Worm (Caenorhabditis elegans): ENCODE data around the gene F11A5.16.

Gene F11A5.16

DNA sequence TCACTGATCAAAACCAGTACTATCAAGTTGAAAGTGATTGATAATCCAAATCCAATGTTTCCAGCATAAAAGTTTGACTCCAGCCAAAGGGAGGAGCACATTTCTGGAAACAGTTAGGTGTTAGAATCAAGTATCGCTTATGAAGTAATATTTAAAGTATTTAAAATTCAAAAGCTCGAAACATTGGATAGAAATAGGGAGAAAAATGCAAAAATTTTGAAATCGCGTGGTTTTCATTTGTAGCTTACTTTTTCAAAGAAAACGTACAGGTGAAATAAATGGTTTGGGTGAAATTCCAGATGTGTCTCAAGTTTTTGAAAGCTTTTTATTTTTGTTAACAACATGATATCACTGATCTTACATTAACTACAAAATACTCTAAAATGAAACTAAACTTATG lies 41.7 kb upstream of the F11A5.16 start, which contains the start of gene str-111:
str-111 (minus strand) TSS at position 101 of the 400 bp plus-strand sequence.
- no peak for TF ChIP-seq jun-1 (tag; optimal IDR thresholded peaks at IDR 0.05)
- TF ChIP-seq elt-1 (tag; optimal IDR thresholded peaks at IDR 0.05), result no peak
- no peak for TF ChIP-seq mdl-1 (tag; optimal IDR thresholded peaks at IDR 0.05)
- no peak for TF ChIP-seq nhr-28 (tag; optimal IDR thresholded peaks at IDR 0.05)

- TF ChIP-seq nhr-237 (tag; optimal IDR thresholded peaks at IDR 0.05) (no peak), elt-2 (tag; optimal IDR thresholded peaks at IDR 0.05) (no peak), lsy-12 (tag; optimal IDR thresholded peaks at IDR 0.05) (no peak), mdl-1 (tag; optimal IDR thresholded peaks at IDR 0.05) (no peak), nhr-12 (tag; optimal IDR thresholded peaks at IDR 0.05) (no peak), pqm-1 (tag; optimal IDR thresholded peaks at IDR 0.05) (no peak), nhr-77 (tag; optimal IDR thresholded peaks at IDR 0.05) (no peak), elt-1 (tag; optimal IDR thresholded peaks at IDR 0.05) (no peak), ZK546.5 (tag; optimal IDR thresholded peaks at IDR 0.05) (no peak), sea-2 (GFP tag; optimal IDR thresholded peaks at IDR 0.05) (no peak), ama-1 (optimal IDR thresholded peaks at IDR 0.05) (no peak), ztf-11 (tag; optimal IDR thresholded peaks at IDR 0.05) (no peak), tbx-2 (tag; optimal IDR thresholded peaks at IDR 0.05) (no peak), hmg-11 (tag; optimal IDR thresholded peaks at IDR 0.05) (no peak), R02D3.7 (tag; optimal IDR thresholded peaks at IDR 0.05) (no peak), ceh-82 (tag; optimal IDR thresholded peaks at IDR 0.05) (no peak), unc-62 (GFP tag; optimal IDR thresholded peaks at IDR 0.05) (no peak), eor-1 (tag; optimal IDR thresholded peaks at IDR 0.05) (no peak), aly-2 (tag; optimal IDR thresholded peaks at IDR 0.05) (no peak)
Observed at ce11 chrV:16171721-16172120, 39.0 kb upstream of the F11A5.16 start, which contains the start of gene K05D4.9. Gene K05D4.9, minus strand, starts transcription at chrV:16171821.

DNA sequence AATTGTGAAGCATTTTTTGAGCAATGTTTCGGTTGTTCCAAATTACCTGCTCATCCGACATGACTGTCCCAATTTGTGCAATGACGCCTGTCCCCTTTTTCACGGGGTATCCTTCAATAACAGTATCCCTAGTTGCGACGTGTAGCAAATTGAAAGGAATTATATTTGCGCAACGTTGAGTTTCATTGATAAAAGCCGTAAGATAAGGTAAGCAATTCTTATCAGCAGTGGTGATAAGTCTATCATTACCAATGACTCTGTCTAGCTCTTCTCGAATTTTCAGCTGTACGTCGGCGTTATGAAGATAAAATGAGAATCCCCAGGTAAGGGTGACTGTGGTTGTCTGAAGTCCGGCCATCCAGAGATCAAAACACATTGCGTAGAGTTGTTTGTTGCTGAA lies 36.6 kb upstream of the F11A5.16 start:
- peak; percentile 23 for TF ChIP-seq elt-2 (tag; optimal IDR thresholded peaks at IDR 0.05)
- no peak for TF ChIP-seq ZK546.5 (tag; optimal IDR thresholded peaks at IDR 0.05)

ce11 chrV:16175227-16175626 lies 35.5 kb upstream of the F11A5.16 start:
- TF ChIP-seq eor-1 (tag; optimal IDR thresholded peaks at IDR 0.05) (no peak), nhr-77 (tag; optimal IDR thresholded peaks at IDR 0.05) (no peak), elt-2 (tag; optimal IDR thresholded peaks at IDR 0.05) (peak; percentile 60), pqm-1 (tag; optimal IDR thresholded peaks at IDR 0.05) (peak; percentile 35), R02D3.7 (tag; optimal IDR thresholded peaks at IDR 0.05) (no peak)

- TF ChIP-seq nhr-67 (tag; optimal IDR thresholded peaks at IDR 0.05), result no peak
- no peak for TF ChIP-seq lsy-12 (tag; optimal IDR thresholded peaks at IDR 0.05)
- TF ChIP-seq nhr-23 (tag; optimal IDR thresholded peaks at IDR 0.05), result no peak
- no peak for TF ChIP-seq nhr-25 (tag; optimal IDR thresholded peaks at IDR 0.05)
- TF ChIP-seq nhr-12 (tag; optimal IDR thresholded peaks at IDR 0.05), result no peak
- TF ChIP-seq unc-39 (tag; optimal IDR thresholded peaks at IDR 0.05), result no peak
Observed at ce11 chrV:16175757-16176156, 35.0 kb upstream of the F11A5.16 start, which contains the start of gene cyp-33D1. Gene cyp-33D1, minus strand, starts transcription at chrV:16175857.

- TF ChIP-seq nfya-1 (tag; optimal IDR thresholded peaks at IDR 0.05; ENCODE audit: insufficient read depth) (no peak), nhr-11 (tag; optimal IDR thresholded peaks at IDR 0.05) (no peak), daf-12 (tag; optimal IDR thresholded peaks at IDR 0.05) (no peak), lsy-12 (tag; optimal IDR thresholded peaks at IDR 0.05) (no peak), nhr-12 (tag; optimal IDR thresholded peaks at IDR 0.05) (no peak), egl-5 (tag; optimal IDR thresholded peaks at IDR 0.05) (no peak), mdl-1 (tag; optimal IDR thresholded peaks at IDR 0.05) (no peak), ZK546.5 (tag; optimal IDR thresholded peaks at IDR 0.05) (no peak), R02D3.7 (tag; optimal IDR thresholded peaks at IDR 0.05) (no peak), skn-1 (tag; optimal IDR thresholded peaks at IDR 0.05) (no peak), snpc-4 (tag; optimal IDR thresholded peaks at IDR 0.05) (no peak), elt-2 (tag; optimal IDR thresholded peaks at IDR 0.05) (no peak), nhr-28 (tag; optimal IDR thresholded peaks at IDR 0.05) (no peak)
Observed at ce11 chrV:16180350-16180749, 30.4 kb upstream of the F11A5.16 start, which contains the start of gene str-106. Gene str-106, plus strand, starts transcription at chrV:16180650.

DNA sequence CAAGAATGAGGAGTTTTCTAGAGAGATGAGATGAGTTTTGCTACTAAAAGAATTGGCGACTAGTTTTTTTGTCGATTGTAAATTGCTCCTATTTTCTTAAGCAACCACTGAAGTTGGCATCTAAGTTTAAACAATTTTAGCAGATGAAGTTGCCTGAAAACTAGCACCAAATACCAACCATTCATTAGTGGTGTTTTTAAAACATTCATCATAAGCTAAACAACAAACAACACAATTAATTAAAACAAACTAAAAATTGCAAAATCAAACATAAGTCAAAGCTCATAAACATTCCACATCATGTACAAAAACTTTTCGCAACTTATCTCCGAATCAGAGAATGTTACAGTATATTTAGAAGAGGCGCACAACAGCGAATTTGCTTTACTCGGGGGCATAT lies 28.6 kb upstream of the F11A5.16 start, which contains the start of gene srz-13:
srz-13 (plus strand) TSS at position 301 of the 400 bp plus-strand sequence.
- TF ChIP-seq R02D3.7 (tag; optimal IDR thresholded peaks at IDR 0.05) (no peak), eor-1 (tag; optimal IDR thresholded peaks at IDR 0.05) (no peak)

Measured in whole organism, L3 larva.